Fruit fly (Drosophila melanogaster): ENCODE data around the gene CG6503.

The CG6503 gene

dm6 chr3R:26443343-26443742, 18.4 kb upstream of the CG6503 start (continued):
- TF ChIP-seq Xrp1 (GFP tag; IDR thresholded peaks at IDR 0.05) (0 out of 2 replicates have a peak, but pooled peaks have one; percentile 11), Med (GFP tag) (peak; percentile 9), CG13624 (GFP tag; optimal IDR thresholded peaks at IDR 0.05) (no peak), CG7786 (GFP tag; optimal IDR thresholded peaks at IDR 0.05) (no peak), mld (GFP tag; IDR thresholded peaks at IDR 0.05; ENCODE audit: partially characterized antibody) (no peak), Atf3 (GFP tag; optimal IDR thresholded peaks at IDR 0.05) (no peak), CG12236 (GFP tag; optimal IDR thresholded peaks at IDR 0.05) (no peak), CG2712 (tag; optimal IDR thresholded peaks at IDR 0.05) (peak; percentile 2), sob (GFP tag; IDR thresholded peaks at IDR 0.05) (no peak), fu2 (GFP tag; optimal IDR thresholded peaks at IDR 0.05) (no peak), CG8290 (GFP tag; optimal IDR thresholded peaks at IDR 0.05) (no peak), CG8290 (tag; optimal IDR thresholded peaks at IDR 0.05) (no peak), fd96Cb (tag; optimal IDR thresholded peaks at IDR 0.05) (peak; percentile 1), Blimp-1 (GFP tag; optimal IDR thresholded peaks at IDR 0.05) (peak; percentile 6), CG2678 (tag; optimal IDR thresholded peaks at IDR 0.05) (peak; percentile 44), row (GFP tag; IDR thresholded peaks at IDR 0.05) (peak; percentile 79), CG10274 (GFP tag; optimal IDR thresholded peaks at IDR 0.05) (no peak), chinmo (GFP tag; IDR thresholded peaks at IDR 0.05; ENCODE audit: partially characterized antibody) (no peak), CG7839 (tag; optimal IDR thresholded peaks at IDR 0.05) (peak; percentile 19), zfh1 (GFP tag; IDR thresholded peaks at IDR 0.05) (no peak), grn (GFP tag; optimal IDR thresholded peaks at IDR 0.05) (no peak), seq (GFP tag; IDR thresholded peaks at IDR 0.05) (no peak), Sox102F (GFP tag; optimal IDR thresholded peaks at IDR 0.05) (peak; percentile 29), PHDP (tag; optimal IDR thresholded peaks at IDR 0.05) (peak; percentile 4), CG14710 (tag; optimal IDR thresholded peaks at IDR 0.05) (peak; percentile 3), CG34422 (GFP tag; IDR thresholded peaks at IDR 0.05) (no peak), CG14667 (GFP tag; IDR thresholded peaks at IDR 0.05) (0 out of 2 replicates have a peak, but pooled peaks have one; percentile 11), CG4707 (GFP tag; optimal IDR thresholded peaks at IDR 0.05) (no peak), CG9437 (GFP tag; optimal IDR thresholded peaks at IDR 0.05) (no peak), gem (tag; optimal IDR thresholded peaks at IDR 0.05) (peak; percentile 48), phol (tag; optimal IDR thresholded peaks at IDR 0.05) (peak; percentile 4), yki (optimal IDR thresholded peaks at IDR 0.05) (no peak), CG11560 (tag; IDR thresholded peaks at IDR 0.05) (no peak), hkb (optimal IDR thresholded peaks at IDR 0.05) (peak; percentile 98), hkb (GFP tag; IDR thresholded peaks at IDR 0.05) (no peak), CG8478 (optimal IDR thresholded peaks at IDR 0.05) (no peak), grau (tag; optimal IDR thresholded peaks at IDR 0.05) (peak; percentile 2), Fer2 (tag; optimal IDR thresholded peaks at IDR 0.05) (no peak), CG18476 (GFP tag; optimal IDR thresholded peaks at IDR 0.05) (peak; percentile 86), unpg (GFP tag; optimal IDR thresholded peaks at IDR 0.05) (peak; percentile 8), pan (optimal IDR thresholded peaks at IDR 0.05) (no peak), pan (GFP tag; optimal IDR thresholded peaks at IDR 0.05 in 1 of 2, IDR thresholded peaks at IDR 0.05 in 1 of 2) (no peak), CG11504 (tag; optimal IDR thresholded peaks at IDR 0.05) (peak; percentile 26), bsh (GFP tag; optimal IDR thresholded peaks at IDR 0.05) (peak in 1 of 2 experiments; percentile 4), CG10654 (GFP tag; optimal IDR thresholded peaks at IDR 0.05) (no peak), lmd (GFP tag; IDR thresholded peaks at IDR 0.05) (0 out of 2 replicates have a peak, but pooled peaks have one; percentile 19), nerfin-1 (tag; optimal IDR thresholded peaks at IDR 0.05) (no peak), CG18262 (tag; optimal IDR thresholded peaks at IDR 0.05) (peak; percentile 15), CG10209 (GFP tag; optimal IDR thresholded peaks at IDR 0.05) (no peak), toy (GFP tag; IDR thresholded peaks at IDR 0.05) (no peak), CG4328 (GFP tag; optimal IDR thresholded peaks at IDR 0.05) (no peak), Rfx (GFP tag; IDR thresholded peaks at IDR 0.05) (peak; percentile 34; the same call in 1 of the 2 replicates)
